Worm (Caenorhabditis elegans): ENCODE results near the gene cee-1.

ce11 chrIII:4910956-4911355 is 1.5 kb upstream of the cee-1 start, which contains the start of gene F26F4.2:
- TF ChIP-seq med-1 (GFP tag; optimal IDR thresholded peaks at IDR 0.05; ENCODE audit: insufficient read depth) (no peak), flt-1 (GFP tag; IDR thresholded peaks at IDR 0.05) (no peak), ztf-29 (GFP tag; IDR thresholded peaks at IDR 0.05) (no peak), T22C8.4 (GFP tag; IDR thresholded peaks at IDR 0.05) (no peak), klf-2 (GFP tag; conservative IDR thresholded peaks at IDR 0.05) (no peak), ref-1 (GFP tag; conservative IDR thresholded peaks at IDR 0.05) (no peak)
